Fruit fly (Drosophila melanogaster): ENCODE measurements around the gene CG43703.
A peak's percentile ranks its signal among the peaks of the same experiment; 100 is the strongest.

Gene CG43703

dm6 chr2L:3787028-3787427 lies 21.7 kb downstream of the CG43703 start, which contains the start of gene bark (continued):
- TF ChIP-seq lbe (GFP tag; optimal IDR thresholded peaks at IDR 0.05) (peak; percentile 83), slou (GFP tag; optimal IDR thresholded peaks at IDR 0.05) (no peak), CG7987 (GFP tag; optimal IDR thresholded peaks at IDR 0.05) (peak; percentile 25), HmgZ (tag; optimal IDR thresholded peaks at IDR 0.05) (peak; percentile 6), CG1233 (GFP tag; optimal IDR thresholded peaks at IDR 0.05) (peak; percentile 1), mirr (GFP tag; optimal IDR thresholded peaks at IDR 0.05) (peak; percentile 54), Bgb (GFP tag; IDR thresholded peaks at IDR 0.05; ENCODE audit: partially characterized antibody) (peak; percentile 38; the same call in 1 of the 2 replicates), Hr78 (GFP tag; optimal IDR thresholded peaks at IDR 0.05) (peak in 1 of 2 experiments; percentile 23), Dbx (GFP tag; IDR thresholded peaks at IDR 0.05) (peak; percentile 54; the same call in 2 of the 3 replicates), CG12071 (GFP tag; optimal IDR thresholded peaks at IDR 0.05) (peak; percentile 21), CG32767 (GFP tag; IDR thresholded peaks at IDR 0.05) (no peak), CG14710 (tag; optimal IDR thresholded peaks at IDR 0.05) (no peak), klu (GFP tag; IDR thresholded peaks at IDR 0.05) (no peak), NfI (GFP tag; optimal IDR thresholded peaks at IDR 0.05) (no peak), sug (tag; optimal IDR thresholded peaks at IDR 0.05) (peak; percentile 17), Sox100B (GFP tag; optimal IDR thresholded peaks at IDR 0.05) (no peak), Nf-YA (GFP tag; IDR thresholded peaks at IDR 0.05) (0 out of 2 replicates have a peak, but pooled peaks have one; percentile 16), CG3281 (GFP tag; optimal IDR thresholded peaks at IDR 0.05) (peak; percentile 30), Ravus (GFP tag; IDR thresholded peaks at IDR 0.05) (no peak), CG2120 (GFP tag; optimal IDR thresholded peaks at IDR 0.05) (peak; percentile 13), CG15011 (GFP tag; optimal IDR thresholded peaks at IDR 0.05) (no peak), oc (tag; optimal IDR thresholded peaks at IDR 0.05) (peak; percentile 9), yki (optimal IDR thresholded peaks at IDR 0.05) (peak; percentile 45), sqz (GFP tag; optimal IDR thresholded peaks at IDR 0.05) (peak; percentile 64), CG8290 (GFP tag; optimal IDR thresholded peaks at IDR 0.05) (no peak), CG8290 (tag; optimal IDR thresholded peaks at IDR 0.05) (peak in 1 of 2 experiments; percentile 48), CG34422 (GFP tag; IDR thresholded peaks at IDR 0.05) (peak; percentile 51; the same call in 1 of the 3 replicates), Deaf1 (tag; optimal IDR thresholded peaks at IDR 0.05) (peak; percentile 35), CG3838 (GFP tag; optimal IDR thresholded peaks at IDR 0.05) (no peak), ci (GFP tag; IDR thresholded peaks at IDR 0.05) (peak; percentile 56; the same call in 2 of the 3 replicates), CG6654 (GFP tag; optimal IDR thresholded peaks at IDR 0.05) (no peak), CG13624 (GFP tag; optimal IDR thresholded peaks at IDR 0.05) (peak; percentile 27), sd (tag; optimal IDR thresholded peaks at IDR 0.05) (peak; percentile 14), CG14014 (GFP tag; IDR thresholded peaks at IDR 0.05) (peak; percentile 9; the same call in 1 of the 2 replicates), CG14441 (GFP tag; IDR thresholded peaks at IDR 0.05) (0 out of 2 replicates have a peak, but pooled peaks have one; percentile 31), Xrp1 (GFP tag; IDR thresholded peaks at IDR 0.05) (peak; percentile 26; the same call in 1 of the 2 replicates), tio (GFP tag; optimal IDR thresholded peaks at IDR 0.05) (no peak), CG6854 (GFP tag; optimal IDR thresholded peaks at IDR 0.05) (no peak), pros (GFP tag; optimal IDR thresholded peaks at IDR 0.05) (peak; percentile 61), caup (GFP tag; optimal IDR thresholded peaks at IDR 0.05; ENCODE audit: severe bottlenecking) (peak; percentile 25), Opbp (GFP tag; IDR thresholded peaks at IDR 0.05; ENCODE audit: partially characterized antibody) (peak; percentile 27; the same call in 1 of the 3 replicates), CG5180 (GFP tag; optimal IDR thresholded peaks at IDR 0.05) (peak; percentile 78), Gsc (GFP tag; IDR thresholded peaks at IDR 0.05) (no peak), CG15269 (tag; optimal IDR thresholded peaks at IDR 0.05) (peak; percentile 13), fd102C (GFP tag; optimal IDR thresholded peaks at IDR 0.05) (no peak), NFAT (GFP tag; IDR thresholded peaks at IDR 0.05) (peak; percentile 34; the same call in 1 of the 2 replicates), ro (GFP tag; IDR thresholded peaks at IDR 0.05) (no peak), Med (GFP tag) (peak; percentile 76), CG33213 (GFP tag; optimal IDR thresholded peaks at IDR 0.05) (no peak), CG11695 (GFP tag; IDR thresholded peaks at IDR 0.05) (0 out of 3 replicates have a peak, but pooled peaks have one; percentile 31)

Measured in whole organism, embryonic.